Fruit fly (Drosophila melanogaster): ENCODE results near the gene CG7886.

The CG7886 gene

DNA sequence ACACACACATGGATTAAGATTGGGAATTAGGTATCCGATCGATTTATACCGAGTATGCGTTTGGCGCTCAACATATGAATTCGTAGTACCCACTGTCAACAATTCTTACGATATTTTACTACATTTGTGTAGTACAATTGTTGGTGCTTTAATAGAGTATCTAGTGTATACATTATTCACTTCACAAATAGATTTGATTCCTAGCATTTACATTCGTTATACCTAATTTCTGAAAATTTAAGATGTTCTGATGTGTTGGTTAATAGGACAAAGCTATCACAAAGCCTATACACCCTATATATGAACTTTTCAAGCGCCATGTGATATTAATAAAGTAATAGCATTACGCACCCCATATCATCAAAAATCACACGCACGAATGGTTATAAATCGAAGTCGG is 17.7 kb downstream of the CG7886 start:
- TF ChIP-seq so (GFP tag; IDR thresholded peaks at IDR 0.05) (no peak), mirr (GFP tag; optimal IDR thresholded peaks at IDR 0.05) (no peak), Sox100B (GFP tag; optimal IDR thresholded peaks at IDR 0.05) (no peak), CG1233 (GFP tag; optimal IDR thresholded peaks at IDR 0.05) (no peak), CG15011 (GFP tag; optimal IDR thresholded peaks at IDR 0.05) (no peak), row (GFP tag; IDR thresholded peaks at IDR 0.05) (no peak), CG7271 (tag; optimal IDR thresholded peaks at IDR 0.05) (no peak), HHEX (GFP tag; optimal IDR thresholded peaks at IDR 0.05) (no peak), CG11504 (tag; optimal IDR thresholded peaks at IDR 0.05) (no peak), CG17361 (GFP tag; IDR thresholded peaks at IDR 0.05) (no peak), fd96Cb (tag; optimal IDR thresholded peaks at IDR 0.05) (peak; percentile 23), CG6272 (GFP tag; IDR thresholded peaks at IDR 0.05) (no peak), CG31441 (GFP tag; IDR thresholded peaks at IDR 0.05) (no peak), sqz (GFP tag; optimal IDR thresholded peaks at IDR 0.05) (no peak), Atf-2 (GFP tag; optimal IDR thresholded peaks at IDR 0.05) (no peak), D19A (tag; optimal IDR thresholded peaks at IDR 0.05) (peak; percentile 37), cad (GFP tag; optimal IDR thresholded peaks at IDR 0.05) (no peak), CG2712 (tag; optimal IDR thresholded peaks at IDR 0.05) (no peak), CG9797 (GFP tag; optimal IDR thresholded peaks at IDR 0.05) (no peak), Mad (GFP tag; optimal IDR thresholded peaks at IDR 0.05) (no peak), Ptx1 (GFP tag; IDR thresholded peaks at IDR 0.05) (0 out of 2 replicates have a peak, but pooled peaks have one; percentile 8), D19B (GFP tag; optimal IDR thresholded peaks at IDR 0.05) (peak; percentile 55), z (GFP tag; IDR thresholded peaks at IDR 0.05) (no peak), gem (tag; optimal IDR thresholded peaks at IDR 0.05) (peak; percentile 18), lilli (GFP tag; optimal IDR thresholded peaks at IDR 0.05) (no peak), Trl (optimal IDR thresholded peaks at IDR 0.05) (peak in 1 of 2 experiments; percentile 49), Trl (GFP tag; optimal IDR thresholded peaks at IDR 0.05) (no peak), Ravus (GFP tag; IDR thresholded peaks at IDR 0.05) (no peak), sima (GFP tag; optimal IDR thresholded peaks at IDR 0.05) (no peak), chn (GFP tag; optimal IDR thresholded peaks at IDR 0.05) (no peak), CG10979 (tag; optimal IDR thresholded peaks at IDR 0.05) (peak; percentile 4)

- peak; percentile 90 for TF ChIP-seq dmrt11E (tag; optimal IDR thresholded peaks at IDR 0.05)
- TF ChIP-seq trh (GFP tag; optimal IDR thresholded peaks at IDR 0.05) = peak; percentile 11
- no peak for TF ChIP-seq lab (GFP tag; optimal IDR thresholded peaks at IDR 0.05)
- TF ChIP-seq CG10654 (GFP tag; optimal IDR thresholded peaks at IDR 0.05) = peak; percentile 13
- TF ChIP-seq Sin3A (optimal IDR thresholded peaks at IDR 0.05) = no peak
- no peak for TF ChIP-seq ham (GFP tag; IDR thresholded peaks at IDR 0.05)
- TF ChIP-seq ems (GFP tag; optimal IDR thresholded peaks at IDR 0.05) = peak; percentile 63
- TF ChIP-seq CG32767 (GFP tag; IDR thresholded peaks at IDR 0.05) = no peak
- TF ChIP-seq CG13775 (GFP tag; optimal IDR thresholded peaks at IDR 0.05) = peak; percentile 63
- TF ChIP-seq CG4404 (GFP tag; IDR thresholded peaks at IDR 0.05) = no peak
- no peak for TF ChIP-seq CG3281 (GFP tag; optimal IDR thresholded peaks at IDR 0.05)
- TF ChIP-seq luna (GFP tag; optimal IDR thresholded peaks at IDR 0.05) = no peak
- TF ChIP-seq Ssrp (tag; optimal IDR thresholded peaks at IDR 0.05) = peak; percentile 63
- TF ChIP-seq CG7357 (GFP tag; IDR thresholded peaks at IDR 0.05) = no peak
- TF ChIP-seq dati (GFP tag; IDR thresholded peaks at IDR 0.05) = no peak
- TF ChIP-seq CG12071 (GFP tag; optimal IDR thresholded peaks at IDR 0.05) = no peak
- no peak for TF ChIP-seq fd3F (GFP tag; optimal IDR thresholded peaks at IDR 0.05)
- no peak for TF ChIP-seq MESR4 (GFP tag; optimal IDR thresholded peaks at IDR 0.05)
- no peak for TF ChIP-seq CG13296 (GFP tag; optimal IDR thresholded peaks at IDR 0.05)
- no peak; the same call in 1 of the 2 replicates for TF ChIP-seq lmd (GFP tag; IDR thresholded peaks at IDR 0.05)
- TF ChIP-seq Awh (GFP tag; IDR thresholded peaks at IDR 0.05) = 0 out of 2 replicates have a peak, but pooled peaks have one; percentile 19
- no peak for TF ChIP-seq Deaf1 (tag; optimal IDR thresholded peaks at IDR 0.05)
- no peak for TF ChIP-seq Nf-YC (tag; optimal IDR thresholded peaks at IDR 0.05)
Observed at dm6 chr3R:14624088-14624619, 18.2 kb downstream of the CG7886 start.

All from whole organism, embryonic.